Worm (Caenorhabditis elegans) whole organism, L4 larva: ENCODE measurements around the gene Y17D7B.10.

ENCODE experiments used
- R02D3.7 ChIP-seq: fragments of 150-350 bp; sonication (generic microtip); optimal IDR thresholded peaks from 3 replicates; lab custom pipeline; 2014; ENCODE audit warnings: missing biosample characterization, missing genetic modification characterization
- Y48G9A.11 ChIP-seq: fragments of 200-800 bp; sonication (Bioruptor generic); IDR thresholded peaks from 2 replicates; pipeline ENCODE4 v1.3.6; 2022; ENCODE audit warnings: missing genetic modification reagents, missing genetic modification characterization, missing compliant biosample characterization
- fos-1 ChIP-seq: fragments of 150-350 bp; optimal IDR thresholded peaks from 2 replicates; lab custom pipeline; 2014; ENCODE audit warnings: missing biosample characterization, missing genetic modification characterization
- jun-1 ChIP-seq: fragments of 150-350 bp; optimal IDR thresholded peaks from 2 replicates; lab custom pipeline; 2014; ENCODE audit warnings: missing biosample characterization, missing genetic modification reagents, missing genetic modification characterization
- lin-1 ChIP-seq: fragments of 200-800 bp; sonication (Bioruptor generic); IDR thresholded peaks from 2 replicates; pipeline ENCODE4 v1.3.6; 2022; ENCODE audit warnings: missing genetic modification reagents, missing genetic modification characterization, missing compliant biosample characterization
- lin-13 ChIP-seq: fragments of 150-350 bp; optimal IDR thresholded peaks from 2 replicates; lab custom pipeline; 2014; ENCODE audit warnings: missing biosample characterization, missing genetic modification reagents, missing genetic modification characterization
- nhr-11 ChIP-seq: fragments of 150-350 bp; optimal IDR thresholded peaks from 2 replicates; lab custom pipeline; 2014; ENCODE audit warnings: missing biosample characterization, missing genetic modification characterization
- nhr-237 ChIP-seq: sonication (generic microtip); optimal IDR thresholded peaks from 2 replicates; lab custom pipeline; 2017; ENCODE audit warnings: missing biosample characterization, missing genetic modification characterization
- nhr-25 ChIP-seq: sonication (generic microtip); optimal IDR thresholded peaks from 2 replicates; lab custom pipeline; 2017; ENCODE audit warnings: missing genetic modification characterization, mild to moderate bottlenecking, missing compliant biosample characterization, antibody characterized with exemption, moderate library complexity, borderline replicate concordance; ENCODE audit not compliant: insufficient read depth
- snpc-1.2 ChIP-seq: fragments of 200-800 bp; sonication (Bioruptor generic); IDR thresholded peaks from 2 replicates; pipeline ENCODE4 v1.3.6; 2022; ENCODE audit warnings: missing genetic modification reagents, missing genetic modification characterization, missing compliant biosample characterization
- snpc-4 ChIP-seq: fragments of 150-350 bp; optimal IDR thresholded peaks from 2 replicates; lab custom pipeline; 2014; ENCODE audit warnings: missing biosample characterization, missing genetic modification characterization
- spr-1 ChIP-seq: sonication (generic microtip); optimal IDR thresholded peaks from 2 replicates; lab custom pipeline; 2016; ENCODE audit warnings: mild to moderate bottlenecking, missing genetic modification characterization, missing compliant biosample characterization

- no peak for TF ChIP-seq snpc-4 (tag; lab: Kevin White, UChicago)
- TF ChIP-seq Y48G9A.11 (GFP tag; lab: Robert Waterston, UW) = no peak
- no peak for TF ChIP-seq fos-1
- no peak for TF ChIP-seq nhr-25 (tag; lab: Kevin White, UChicago)
- no peak for TF ChIP-seq nhr-237 (tag; lab: Kevin White, UChicago)
- no peak for TF ChIP-seq spr-1 (tag; lab: Kevin White, UChicago)
- no peak for TF ChIP-seq R02D3.7 (tag; lab: Kevin White, UChicago)
- no peak for TF ChIP-seq nhr-11 (tag; lab: Kevin White, UChicago)
- TF ChIP-seq jun-1 = no peak
- no peak for TF ChIP-seq lin-1 (GFP tag; lab: Robert Waterston, UW)
- no peak for TF ChIP-seq lin-13
- no peak for TF ChIP-seq snpc-1.2 (GFP tag; lab: Robert Waterston, UW)
Measured at ce11 chrV:18810705-18811104, 27.2 kb downstream of the Y17D7B.10 start, which contains the start of gene C54E10.3.
